Fruit fly (Drosophila melanogaster) whole organism, adult: ENCODE measurements around the gene Shab.

ENCODE experiments used
- CG11617 ChIP-seq: fragments of 200-800 bp; sonication (Bioruptor generic); optimal IDR thresholded peaks from 2 replicates; lab custom pipeline; 2017; ENCODE audit warnings: mild to moderate bottlenecking, missing biosample characterization, missing genetic modification reagents, missing genetic modification characterization
- CG12768 ChIP-seq: fragments of 200-800 bp; sonication (Bioruptor generic); optimal IDR thresholded peaks from 2 replicates; lab custom pipeline; 2017; ENCODE audit warnings: missing biosample characterization, missing genetic modification characterization, mild to moderate bottlenecking, moderate library complexity, missing genetic modification reagents
- CG14711 ChIP-seq: fragments of 200-800 bp; sonication (Bioruptor generic); optimal IDR thresholded peaks from 2 replicates; lab custom pipeline; 2018; ENCODE audit warnings: missing biosample characterization, mild to moderate bottlenecking, missing genetic modification characterization, moderate library complexity
- CG1620 ChIP-seq: fragments of 200-800 bp; sonication (Bioruptor generic); optimal IDR thresholded peaks from 2 replicates; lab custom pipeline; 2016; ENCODE audit warnings: missing biosample characterization, missing genetic modification characterization
- CG33017 ChIP-seq: fragments of 200-800 bp; sonication (Bioruptor generic); optimal IDR thresholded peaks from 2 replicates; lab custom pipeline; 2018; ENCODE audit warnings: missing biosample characterization, mild to moderate bottlenecking, missing genetic modification characterization, moderate library complexity
- CG5204 ChIP-seq: fragments of 200-800 bp; sonication (Bioruptor generic); optimal IDR thresholded peaks from 2 replicates; lab custom pipeline; 2016; ENCODE audit warnings: missing biosample characterization, missing genetic modification characterization
- CG7045 ChIP-seq: fragments of 200-800 bp; sonication (Bioruptor generic); optimal IDR thresholded peaks from 2 replicates; lab custom pipeline; 2017; ENCODE audit warnings: missing biosample characterization, mild to moderate bottlenecking, missing genetic modification characterization
- CG7101 ChIP-seq: fragments of 200-800 bp; sonication (Bioruptor generic); optimal IDR thresholded peaks from 2 replicates; lab custom pipeline; 2018; ENCODE audit warnings: missing biosample characterization, mild to moderate bottlenecking, missing genetic modification characterization, moderate library complexity
- Clk ChIP-seq: fragments of 200-800 bp; sonication (Bioruptor generic); optimal IDR thresholded peaks from 2 replicates; lab custom pipeline; 2017; ENCODE audit warnings: missing biosample characterization, missing genetic modification characterization
- Crg-1 ChIP-seq: fragments of 200-800 bp; sonication (Bioruptor generic); optimal IDR thresholded peaks from 2 replicates; lab custom pipeline; 2016; ENCODE audit warnings: missing biosample characterization, missing genetic modification characterization
- Hr96 ChIP-seq: fragments of 200-800 bp; sonication (Bioruptor generic); optimal IDR thresholded peaks from 2 replicates; lab custom pipeline; 2016; ENCODE audit warnings: missing biosample characterization, missing genetic modification characterization
- Mnt ChIP-seq: fragments of 200-800 bp; sonication (Bioruptor generic); optimal IDR thresholded peaks from 2 replicates; lab custom pipeline; 2016; ENCODE audit warnings: missing biosample characterization, mild to moderate bottlenecking, missing genetic modification characterization
- bab1 ChIP-seq: fragments of 200-800 bp; sonication (Bioruptor generic); optimal IDR thresholded peaks from 3 replicates; lab custom pipeline; 2019; ENCODE audit warnings: missing biosample characterization, mild to moderate bottlenecking, missing genetic modification characterization, moderate library complexity
- cic ChIP-seq: fragments of 200-800 bp; sonication (Bioruptor generic); optimal IDR thresholded peaks from 2 replicates; lab custom pipeline; 2017; ENCODE audit warnings: missing biosample characterization, mild to moderate bottlenecking, missing genetic modification characterization, moderate library complexity
- cnc ChIP-seq, 2 experiments: fragments of >200 bp; optimal IDR thresholded peaks; 2 replicates each; lab custom pipeline; 2017
- kay ChIP-seq: fragments of 200-800 bp; sonication (Bioruptor generic); peaks from one replicate; lab custom pipeline; 2016; ENCODE audit warnings: missing biosample characterization, missing genetic modification characterization, borderline replicate concordance
- ovo ChIP-seq: fragments of 200-800 bp; sonication (Bioruptor generic); optimal IDR thresholded peaks from 2 replicates; lab custom pipeline; 2016; ENCODE audit warnings: missing biosample characterization, missing genetic modification characterization
- pad ChIP-seq: fragments of 200-800 bp; sonication (Bioruptor generic); optimal IDR thresholded peaks from 3 replicates; lab custom pipeline; 2017; ENCODE audit warnings: missing biosample characterization, missing genetic modification characterization, mild to moderate bottlenecking, moderate library complexity, missing genetic modification reagents
- tj ChIP-seq: fragments of 200-800 bp; sonication (Bioruptor generic); optimal IDR thresholded peaks from 3 replicates; lab custom pipeline; 2017; ENCODE audit warnings: missing biosample characterization, mild to moderate bottlenecking, missing genetic modification characterization, moderate library complexity
- toe ChIP-seq: fragments of 200-800 bp; sonication (Bioruptor generic); optimal IDR thresholded peaks from 2 replicates; lab custom pipeline; 2016; ENCODE audit warnings: missing biosample characterization, missing genetic modification characterization

The Shab gene

DNA sequence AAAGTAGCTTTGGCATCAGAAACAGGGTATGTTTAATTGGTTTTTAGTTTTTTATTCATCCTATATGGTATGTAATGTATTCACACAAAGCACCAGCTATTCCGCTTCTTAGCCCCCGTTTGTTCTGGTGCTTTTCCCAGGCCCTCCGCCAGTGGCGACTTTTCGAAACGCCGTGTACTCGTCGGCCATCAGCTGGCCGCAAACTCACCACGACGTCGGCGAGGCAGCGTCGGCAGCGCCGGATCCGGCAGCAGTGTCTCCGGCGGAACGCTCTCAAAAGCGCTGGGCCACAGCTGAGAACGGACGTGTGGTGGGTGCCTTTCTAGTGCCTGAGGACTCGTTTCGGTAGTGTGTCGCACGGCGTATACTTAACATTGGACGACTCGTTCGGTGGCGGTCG is at the start of gene Shab:
TSS of gene Shab (plus strand) at position 268 of the 400 bp plus-strand sequence.
- no peak for TF ChIP-seq Mnt
- TF ChIP-seq pad (GFP tag; lab: Kevin White, UChicago), result no peak
- TF ChIP-seq CG14711 (tag; lab: Kevin White, UChicago), result no peak
- TF ChIP-seq Clk (GFP tag; lab: Kevin White, UChicago), result no peak
- no peak for TF ChIP-seq CG5204
- TF ChIP-seq cnc (optimal IDR thresholded peaks at IDR 0.05; lab: Kevin White, UChicago), result no peak
- no peak for TF ChIP-seq CG11617 (GFP tag; lab: Kevin White, UChicago)
- TF ChIP-seq CG1620 (GFP tag; lab: Kevin White, UChicago), result no peak
- TF ChIP-seq CG33017 (tag; lab: Kevin White, UChicago), result no peak
- no peak for TF ChIP-seq kay (GFP tag; lab: Kevin White, UChicago)
- TF ChIP-seq ovo (GFP tag; lab: Kevin White, UChicago), result no peak
- TF ChIP-seq Crg-1 (GFP tag; lab: Kevin White, UChicago), result no peak
- TF ChIP-seq cic, result no peak
- TF ChIP-seq toe (GFP tag; lab: Kevin White, UChicago), result no peak

DNA sequence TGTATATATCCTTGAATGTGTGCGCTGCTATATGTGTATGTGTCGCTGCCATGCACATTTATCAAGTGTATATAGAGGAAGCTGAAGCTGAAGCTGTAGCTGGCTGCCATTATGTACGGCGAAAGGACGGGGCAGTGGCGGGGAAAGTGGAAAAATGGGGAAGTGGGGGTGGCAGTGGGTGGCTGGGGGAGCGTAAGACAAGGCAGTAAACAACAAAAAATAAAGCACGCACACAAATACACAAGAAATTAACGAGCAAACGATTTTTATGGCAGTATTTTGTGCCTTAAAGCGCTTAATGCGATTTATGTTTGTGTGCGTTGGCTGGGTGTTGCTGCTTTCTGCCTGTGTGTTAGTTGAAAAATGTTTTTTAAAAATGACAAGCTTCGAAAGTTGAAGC is 49.2 kb upstream of the Shab start:
- TF ChIP-seq CG5204 (no peak), ovo (GFP tag; lab: Kevin White, UChicago) (no peak), CG14711 (tag; lab: Kevin White, UChicago) (no peak), kay (GFP tag; lab: Kevin White, UChicago) (no peak)

DNA sequence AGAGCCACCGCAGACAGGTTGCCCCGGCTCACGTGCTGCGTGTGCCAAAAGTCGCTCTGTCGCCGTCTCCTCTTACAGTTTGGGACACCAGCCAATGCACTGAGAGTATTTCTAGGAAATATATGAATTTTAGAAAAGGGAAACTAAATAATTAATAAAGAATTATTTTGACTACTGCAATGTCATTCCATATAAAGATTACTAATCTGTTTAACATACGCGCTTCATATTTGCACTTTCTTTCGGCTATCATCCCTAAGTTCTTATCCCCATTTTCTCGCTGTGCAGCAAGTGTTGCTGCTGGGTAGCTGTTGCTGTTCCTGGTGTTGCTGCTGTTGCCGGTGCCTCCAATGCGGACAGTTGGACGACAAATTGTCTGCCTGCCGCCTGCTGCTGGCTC is 47.6 kb upstream of the Shab start:
- TF ChIP-seq CG11617 (GFP tag; lab: Kevin White, UChicago) (no peak), CG14711 (tag; lab: Kevin White, UChicago) (no peak), CG33017 (tag; lab: Kevin White, UChicago) (no peak), CG5204 (no peak), Mnt (no peak), kay (GFP tag; lab: Kevin White, UChicago) (no peak), CG7101 (tag; lab: Kevin White, UChicago) (no peak), Hr96 (GFP tag; lab: Kevin White, UChicago) (no peak), toe (GFP tag; lab: Kevin White, UChicago) (no peak), pad (GFP tag; lab: Kevin White, UChicago) (no peak), CG7045 (GFP tag; lab: Kevin White, UChicago) (no peak), tj (no peak), ovo (GFP tag; lab: Kevin White, UChicago) (no peak)

DNA sequence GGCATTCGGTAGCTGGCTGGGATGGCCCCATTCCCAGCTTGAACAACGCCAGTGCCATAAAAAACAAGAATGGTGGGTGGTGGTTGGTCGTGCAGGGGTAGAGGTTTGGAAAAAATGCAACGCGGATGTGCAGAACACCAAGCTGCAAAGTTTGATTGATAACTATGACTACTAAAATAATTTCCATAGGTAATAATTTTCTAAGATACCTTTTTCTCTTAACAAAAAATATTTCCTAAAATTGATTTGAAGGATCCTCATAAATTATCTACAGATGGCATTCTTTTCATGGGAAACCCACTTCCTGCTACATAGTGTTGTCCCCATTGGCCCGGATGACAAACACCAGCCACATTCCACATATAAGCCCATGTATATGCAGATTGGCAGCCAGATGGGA is 46.5 kb upstream of the Shab start:
- TF ChIP-seq CG1620 (GFP tag; lab: Kevin White, UChicago) (no peak), CG12768 (no peak), ovo (GFP tag; lab: Kevin White, UChicago) (no peak), CG7045 (GFP tag; lab: Kevin White, UChicago) (no peak), CG11617 (GFP tag; lab: Kevin White, UChicago) (no peak), CG5204 (no peak)

DNA sequence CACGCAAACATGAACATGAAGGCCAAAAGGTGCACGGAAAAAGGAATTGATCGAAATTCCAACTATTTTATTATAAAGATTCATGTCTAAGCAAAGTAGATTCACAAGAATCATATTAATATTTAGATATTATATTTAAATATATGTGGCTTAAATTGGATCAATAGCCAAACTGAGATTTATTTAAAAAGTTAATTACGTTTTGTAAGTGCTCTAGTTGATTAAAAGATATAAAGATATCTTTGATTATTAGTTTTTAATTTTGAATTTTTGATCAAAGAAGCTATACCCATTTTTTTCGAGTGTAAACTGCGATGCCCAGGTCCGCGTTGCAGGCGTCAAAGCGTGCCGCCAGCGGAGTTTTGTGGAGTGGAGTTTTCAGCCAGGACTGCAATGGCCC is 45.9 kb upstream of the Shab start:
- TF ChIP-seq pad (GFP tag; lab: Kevin White, UChicago) (no peak), CG11617 (GFP tag; lab: Kevin White, UChicago) (no peak), bab1 (GFP tag; lab: Kevin White, UChicago) (no peak), Clk (GFP tag; lab: Kevin White, UChicago) (no peak), CG5204 (no peak), CG7101 (tag; lab: Kevin White, UChicago) (no peak), Crg-1 (GFP tag; lab: Kevin White, UChicago) (no peak), ovo (GFP tag; lab: Kevin White, UChicago) (no peak), cnc (optimal IDR thresholded peaks at IDR 0.05; lab: Kevin White, UChicago) (no peak), kay (GFP tag; lab: Kevin White, UChicago) (no peak), Mnt (no peak), CG12768 (no peak), tj (no peak), cic (no peak), CG1620 (GFP tag; lab: Kevin White, UChicago) (no peak), CG7045 (GFP tag; lab: Kevin White, UChicago) (no peak), CG33017 (tag; lab: Kevin White, UChicago) (no peak), toe (GFP tag; lab: Kevin White, UChicago) (no peak), CG14711 (tag; lab: Kevin White, UChicago) (no peak)

DNA sequence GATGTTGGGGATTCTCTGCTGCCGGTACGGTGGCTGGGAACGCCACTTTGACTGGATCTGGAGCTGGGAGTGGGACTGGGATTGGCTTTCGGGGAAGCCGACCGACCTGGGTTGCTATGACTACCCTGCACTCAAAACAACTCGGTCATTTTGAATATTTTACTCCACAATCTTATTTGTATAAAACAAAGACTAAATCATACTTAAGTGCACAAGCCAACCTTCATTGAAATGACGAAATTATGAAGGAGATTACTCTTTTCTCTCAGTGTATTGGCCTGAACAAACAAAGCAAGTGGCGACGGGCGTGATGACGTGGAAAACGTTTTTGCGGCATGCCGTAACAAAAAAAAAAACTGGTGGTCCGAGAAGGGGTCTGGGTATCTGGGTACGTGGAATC is 43.9 kb upstream of the Shab start:
- TF ChIP-seq CG5204 (no peak), ovo (GFP tag; lab: Kevin White, UChicago) (no peak), CG1620 (GFP tag; lab: Kevin White, UChicago) (no peak), Crg-1 (GFP tag; lab: Kevin White, UChicago) (no peak), kay (GFP tag; lab: Kevin White, UChicago) (no peak), Mnt (no peak), cnc (optimal IDR thresholded peaks at IDR 0.05; lab: Kevin White, UChicago) (no peak), Clk (GFP tag; lab: Kevin White, UChicago) (no peak), bab1 (GFP tag; lab: Kevin White, UChicago) (no peak)

DNA sequence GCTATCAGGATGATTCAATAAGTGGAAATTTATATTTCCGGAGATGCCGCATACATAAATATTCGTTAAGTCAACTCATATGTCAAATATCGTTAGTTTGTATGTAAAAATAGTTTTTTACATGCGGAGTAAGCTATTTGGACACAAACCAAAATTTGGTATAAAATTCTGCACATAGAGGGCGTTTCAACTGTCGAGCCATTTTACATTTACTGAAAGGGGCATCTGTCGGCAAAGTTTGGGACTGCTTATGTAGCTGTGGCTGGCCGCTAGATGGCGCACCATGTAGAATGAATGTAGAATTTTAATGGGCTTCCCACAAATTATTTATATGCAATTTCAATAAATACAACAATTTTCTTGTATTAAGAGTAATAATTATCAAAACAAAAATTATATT is 43.0 kb upstream of the Shab start:
- TF ChIP-seq toe (GFP tag; lab: Kevin White, UChicago) (peak; percentile 58), cnc (optimal IDR thresholded peaks at IDR 0.05; lab: Kevin White, UChicago) (no peak), kay (GFP tag; lab: Kevin White, UChicago) (no peak), ovo (GFP tag; lab: Kevin White, UChicago) (no peak), CG7101 (tag; lab: Kevin White, UChicago) (peak; percentile 26), Hr96 (GFP tag; lab: Kevin White, UChicago) (peak; percentile 64), tj (no peak), CG33017 (tag; lab: Kevin White, UChicago) (no peak), Mnt (peak; percentile 7), Crg-1 (GFP tag; lab: Kevin White, UChicago) (no peak), bab1 (GFP tag; lab: Kevin White, UChicago) (peak; percentile 76), CG5204 (peak; percentile 46), Clk (GFP tag; lab: Kevin White, UChicago) (no peak), cic (no peak), CG11617 (GFP tag; lab: Kevin White, UChicago) (no peak), CG1620 (GFP tag; lab: Kevin White, UChicago) (peak; percentile 68), pad (GFP tag; lab: Kevin White, UChicago) (peak; percentile 26), CG14711 (tag; lab: Kevin White, UChicago) (no peak), CG12768 (no peak)
